Worm (Caenorhabditis elegans) whole organism, L4 larva: Measurements from ENCODE around the gene skr-18.

Source experiments
- ceh-82 ChIP-seq: sonication (generic microtip); optimal IDR thresholded peaks from 2 replicates; lab custom pipeline; 2017; ENCODE audit warnings: missing biosample characterization, missing genetic modification characterization
- lin-38 ChIP-seq: fragments of 200-800 bp; sonication (Bioruptor generic); IDR thresholded peaks from 2 replicates; pipeline ENCODE4 v1.3.6; 2022; ENCODE audit warnings: missing genetic modification reagents, missing genetic modification characterization, missing compliant biosample characterization
- lsy-2 ChIP-seq, 2 experiments: fragments of 150-350 bp in 1 of 2; sonication (generic microtip) in 1 of 2; optimal IDR thresholded peaks; 2 replicates each; lab custom pipeline; 2014 to 2017; ENCODE audit warnings: missing biosample characterization in 2 of 2, missing genetic modification characterization in 2 of 2
- mdl-1 ChIP-seq, 2 experiments: fragments of 150-350 bp in 1 of 2; sonication (generic microtip) in 1 of 2; optimal IDR thresholded peaks; 2 replicates each; lab custom pipeline; 2014 to 2017; ENCODE audit warnings: missing biosample characterization in 2 of 2, missing genetic modification characterization in 2 of 2
- nhr-77 ChIP-seq: fragments of 150-350 bp; optimal IDR thresholded peaks from 2 replicates; lab custom pipeline; 2014; ENCODE audit warnings: missing biosample characterization, missing genetic modification characterization
- set-16 ChIP-seq: fragments of 200-800 bp; sonication (Bioruptor generic); IDR thresholded peaks from 2 replicates; pipeline ENCODE4 v1.3.6; 2022; ENCODE audit warnings: missing genetic modification reagents, missing genetic modification characterization, missing compliant biosample characterization
- skn-1 ChIP-seq: fragments of 150-350 bp; optimal IDR thresholded peaks from 2 replicates; lab custom pipeline; 2014; ENCODE audit warnings: missing biosample characterization, missing genetic modification characterization
- tag-97 ChIP-seq: fragments of 200-800 bp; sonication (Bioruptor generic); IDR thresholded peaks from 2 replicates; pipeline ENCODE4 v1.3.6; 2022; ENCODE audit warnings: missing genetic modification characterization, missing compliant biosample characterization

ce11 chrIV:829107-829506 lies 33.9 kb upstream of the skr-18 start:
- TF ChIP-seq skn-1 (tag; lab: Kevin White, UChicago) = no peak
- TF ChIP-seq set-16 (GFP tag; lab: Robert Waterston, UW) = no peak
- TF ChIP-seq ceh-82 (tag; lab: Kevin White, UChicago) = no peak
- TF ChIP-seq lsy-2 (tag; optimal IDR thresholded peaks at IDR 0.05; lab: Kevin White, UChicago) = no peak
- TF ChIP-seq mdl-1 (tag; optimal IDR thresholded peaks at IDR 0.05; lab: Kevin White, UChicago) = no peak
- no peak for TF ChIP-seq nhr-77 (tag; lab: Kevin White, UChicago)
- no peak for TF ChIP-seq lin-38 (GFP tag; lab: Robert Waterston, UW)
- TF ChIP-seq tag-97 = no peak
